Worm (Caenorhabditis elegans): ENCODE results near the gene C27A2.8.

DNA sequence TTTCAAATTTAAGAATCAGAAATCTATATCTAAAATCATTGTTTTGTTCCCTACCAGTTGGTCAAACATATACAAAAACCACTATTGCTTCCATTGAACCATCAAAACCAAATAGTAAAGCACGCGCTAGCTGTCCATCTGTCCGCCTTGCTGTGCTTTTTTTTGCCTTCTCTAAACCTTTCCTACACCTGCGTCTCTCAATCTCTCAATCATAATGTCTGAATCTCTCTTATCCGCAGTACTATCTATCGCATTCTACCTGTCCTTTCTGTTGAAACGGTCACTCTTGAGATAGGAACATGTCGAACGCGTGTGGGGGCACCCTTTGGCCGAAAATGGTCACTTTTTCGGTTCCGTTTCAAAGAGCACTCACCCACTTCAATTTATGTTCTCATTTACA is 20.6 kb downstream of the C27A2.8 start:
- TF ChIP-seq F13C5.2 (tag; optimal IDR thresholded peaks at IDR 0.05) (no peak), B0310.2 (tag; optimal IDR thresholded peaks at IDR 0.05) (no peak), ama-1 (optimal IDR thresholded peaks at IDR 0.05) (no peak), tra-4 (tag; optimal IDR thresholded peaks at IDR 0.05) (no peak), flt-1 (GFP tag; IDR thresholded peaks at IDR 0.05) (no peak)

Data from whole organism, early embryonic.